Worm (Caenorhabditis elegans): Measurements from ENCODE around the gene Y57G7A.5.
A peak's percentile ranks its signal among the peaks of the same experiment; 100 is the strongest.

Gene Y57G7A.5

ce11 chrII:1237845-1238244 is 37.5 kb downstream of the Y57G7A.5 start:
- peak; percentile 66 for TF ChIP-seq egl-27 (tag; optimal IDR thresholded peaks at IDR 0.05)
- TF ChIP-seq mdl-1 (tag; optimal IDR thresholded peaks at IDR 0.05): peak; percentile 54 to 62
- TF ChIP-seq ztf-1 (GFP tag; conservative IDR thresholded peaks at IDR 0.05): no peak
- no peak for TF ChIP-seq ceh-82 (tag; optimal IDR thresholded peaks at IDR 0.05)
- peak; percentile 66 for TF ChIP-seq zag-1 (tag; optimal IDR thresholded peaks at IDR 0.05)
- no peak for TF ChIP-seq nhr-6 (tag; optimal IDR thresholded peaks at IDR 0.05)
- TF ChIP-seq nhr-12 (tag; optimal IDR thresholded peaks at IDR 0.05): no peak
- peak; percentile 93 for TF ChIP-seq F13H6.1 (tag; optimal IDR thresholded peaks at IDR 0.05)
- TF ChIP-seq nhr-129 (tag; optimal IDR thresholded peaks at IDR 0.05): peak; percentile 15
- TF ChIP-seq ama-1 (optimal IDR thresholded peaks at IDR 0.05): no peak
- TF ChIP-seq ztf-11 (tag; optimal IDR thresholded peaks at IDR 0.05): no peak
- TF ChIP-seq sma-9 (GFP tag; optimal IDR thresholded peaks at IDR 0.05): peak; percentile 69
- no peak for TF ChIP-seq sma-9 (tag; optimal IDR thresholded peaks at IDR 0.05)
- TF ChIP-seq nhr-23 (tag; optimal IDR thresholded peaks at IDR 0.05): no peak
- no peak for TF ChIP-seq nhr-11 (tag; optimal IDR thresholded peaks at IDR 0.05)
- TF ChIP-seq C34F6.9 (tag; optimal IDR thresholded peaks at IDR 0.05): peak; percentile 26
- TF ChIP-seq peb-1 (tag; optimal IDR thresholded peaks at IDR 0.05): peak; percentile 97
- TF ChIP-seq sem-4 (tag; optimal IDR thresholded peaks at IDR 0.05): peak; percentile 12
- peak; percentile 69 for TF ChIP-seq nhr-21 (tag; optimal IDR thresholded peaks at IDR 0.05)
- peak; percentile 41 for TF ChIP-seq fos-1 (tag; optimal IDR thresholded peaks at IDR 0.05)
- peak; percentile 20 for TF ChIP-seq blmp-1 (tag; optimal IDR thresholded peaks at IDR 0.05; ENCODE audit: insufficient read depth)
- TF ChIP-seq skn-1 (tag; optimal IDR thresholded peaks at IDR 0.05): no peak
- peak; percentile 55 for TF ChIP-seq ceh-16 (tag; optimal IDR thresholded peaks at IDR 0.05)
- TF ChIP-seq lsy-2 (tag; optimal IDR thresholded peaks at IDR 0.05): peak in 1 of 2 experiments; percentile 54
- no peak for TF ChIP-seq elt-1 (tag; optimal IDR thresholded peaks at IDR 0.05)
- TF ChIP-seq lin-11 (tag; optimal IDR thresholded peaks at IDR 0.05): peak; percentile 42
- TF ChIP-seq lin-13 (GFP tag; optimal IDR thresholded peaks at IDR 0.05): peak; percentile 32
- TF ChIP-seq nhr-25 (tag; optimal IDR thresholded peaks at IDR 0.05): peak; percentile 23
- peak; percentile 65 for TF ChIP-seq Y55F3AM.14 (GFP tag; optimal IDR thresholded peaks at IDR 0.05)
- no peak for TF ChIP-seq gmeb-1 (tag; optimal IDR thresholded peaks at IDR 0.05)
- no peak for TF ChIP-seq nhr-237 (tag; optimal IDR thresholded peaks at IDR 0.05)
- no peak for TF ChIP-seq nhr-77 (tag; optimal IDR thresholded peaks at IDR 0.05)
- TF ChIP-seq sma-3 (GFP tag; optimal IDR thresholded peaks at IDR 0.05): peak; percentile 69
- TF ChIP-seq unc-55 (GFP tag; optimal IDR thresholded peaks at IDR 0.05): peak; percentile 49

- TF ChIP-seq nhr-6 (tag; optimal IDR thresholded peaks at IDR 0.05) (no peak), Y55F3AM.14 (GFP tag; optimal IDR thresholded peaks at IDR 0.05) (peak; percentile 52)
Measured at ce11 chrII:1236479-1236878, 38.9 kb downstream of the Y57G7A.5 start.

DNA sequence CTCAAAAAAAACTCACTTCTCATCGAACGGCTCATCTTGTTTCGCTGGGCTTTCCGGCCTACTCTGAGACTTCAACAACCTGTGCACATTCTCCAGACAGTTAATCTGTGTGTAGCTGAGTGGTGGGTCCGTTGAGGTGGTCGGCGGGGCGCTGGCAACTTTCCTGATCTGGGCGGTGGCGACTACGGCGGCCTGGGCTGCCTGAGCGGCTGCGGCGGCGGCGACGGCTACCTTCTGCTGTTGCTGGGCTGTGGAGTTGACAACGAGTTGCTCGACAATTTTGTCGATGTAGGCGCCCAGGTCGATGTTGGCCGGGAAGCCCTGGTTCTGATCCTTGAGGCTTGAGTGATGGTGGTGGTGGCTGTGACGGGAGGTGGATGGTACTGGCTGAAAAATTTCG is 39.3 kb downstream of the Y57G7A.5 start:
- TF ChIP-seq lin-11 (tag; optimal IDR thresholded peaks at IDR 0.05) (no peak), gmeb-1 (tag; optimal IDR thresholded peaks at IDR 0.05) (no peak), nhr-23 (tag; optimal IDR thresholded peaks at IDR 0.05) (no peak), nhr-77 (tag; optimal IDR thresholded peaks at IDR 0.05) (no peak), mbf-1 (tag; optimal IDR thresholded peaks at IDR 0.05) (no peak), unc-39 (tag; optimal IDR thresholded peaks at IDR 0.05) (no peak), F13H6.1 (tag; optimal IDR thresholded peaks at IDR 0.05) (no peak), ZK546.5 (tag; optimal IDR thresholded peaks at IDR 0.05) (no peak), unc-55 (GFP tag; optimal IDR thresholded peaks at IDR 0.05) (no peak)

DNA sequence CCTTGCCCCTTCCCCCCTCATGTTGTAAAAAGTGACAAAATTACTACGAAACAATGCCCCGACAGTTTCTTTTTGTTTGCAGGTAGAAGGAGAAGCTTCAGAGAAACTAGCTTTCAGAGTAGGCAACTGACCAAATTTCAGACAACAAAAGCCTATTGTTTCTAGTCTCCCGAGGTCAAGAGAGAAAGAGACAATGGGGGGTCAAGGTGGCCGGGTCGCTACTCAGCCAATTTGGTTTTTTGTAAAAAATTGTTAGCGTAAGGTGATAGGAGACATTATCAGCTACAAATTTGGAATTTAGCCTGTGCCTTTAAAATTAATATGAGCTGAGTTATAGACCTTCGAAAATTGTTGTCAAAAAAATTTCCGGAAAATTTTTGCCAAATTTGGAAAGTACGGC is 40.4 kb downstream of the Y57G7A.5 start:
- TF ChIP-seq egl-27 (tag; optimal IDR thresholded peaks at IDR 0.05) (no peak), ceh-16 (tag; optimal IDR thresholded peaks at IDR 0.05) (no peak)

ce11 chrII:1232967-1233366 is 42.4 kb downstream of the Y57G7A.5 start:
- TF ChIP-seq nhr-11 (tag; optimal IDR thresholded peaks at IDR 0.05): no peak
- peak; percentile 36 for TF ChIP-seq sem-4 (tag; optimal IDR thresholded peaks at IDR 0.05)
- peak in 1 of 2 experiments; percentile 26 for TF ChIP-seq lsy-2 (tag; optimal IDR thresholded peaks at IDR 0.05)
- TF ChIP-seq nhr-21 (tag; optimal IDR thresholded peaks at IDR 0.05): peak; percentile 16
